Worm (Caenorhabditis elegans) whole organism, mixed stage, embryonic: ENCODE measurements around the gene txt-12.

Source experiments
- lin-13 ChIP-seq: fragments of 150-350 bp; optimal IDR thresholded peaks from 2 replicates; lab custom pipeline; 2014; ENCODE audit warnings: missing biosample characterization, missing genetic modification characterization
- mep-1 ChIP-seq: fragments of 150-350 bp; optimal IDR thresholded peaks from 2 replicates; lab custom pipeline; 2017; ENCODE audit warnings: missing biosample characterization, missing genetic modification reagents, missing genetic modification characterization, inconsistent platforms
- snpc-4 ChIP-seq: fragments of 150-350 bp; optimal IDR thresholded peaks from 2 replicates; lab custom pipeline; 2014; ENCODE audit warnings: missing biosample characterization, missing genetic modification characterization
- unc-39 ChIP-seq: fragments of 150-350 bp; optimal IDR thresholded peaks from 2 replicates; lab custom pipeline; 2014; ENCODE audit warnings: missing biosample characterization, missing genetic modification characterization

ce11 chrV:15094749-15095148 is 2.0 kb downstream of the txt-12 start, which contains the start of gene srx-78:
- TF ChIP-seq mep-1 (no peak), lin-13 (no peak), unc-39 (tag; lab: Kevin White, UChicago) (no peak), snpc-4 (no peak)
